Worm (Caenorhabditis elegans) whole organism, young adult: Measurements from ENCODE around the gene ZK686.1.
A peak's percentile ranks its signal among the peaks of the same experiment; 100 is the strongest.

Experiments
- F39B2.1 ChIP-seq: fragments of 200-800 bp; sonication (Bioruptor generic); IDR thresholded peaks from 2 replicates; pipeline ENCODE4 v1.3.6; 2022; ENCODE audit warnings: missing genetic modification reagents, missing genetic modification characterization, missing compliant biosample characterization
- ama-1 ChIP-seq, 3 experiments: fragments of 150-350 bp in 1 of 3; sonication (generic microtip) in 2 of 3; optimal IDR thresholded peaks; 2 replicates each; lab custom pipeline; 2014 to 2018; ENCODE audit warnings: missing biosample characterization in 2 of 3, missing genetic modification characterization in 2 of 3, missing genetic modification reagents in 2 of 3
- egl-18 ChIP-seq: fragments of 200-800 bp; sonication (Bioruptor generic); IDR thresholded peaks from 2 replicates; pipeline ENCODE4 v1.3.6; 2022; ENCODE audit warnings: missing genetic modification reagents, missing genetic modification characterization, missing compliant biosample characterization
- lag-1 ChIP-seq: fragments of 200-800 bp; sonication (Bioruptor generic); IDR thresholded peaks from 2 replicates; pipeline ENCODE4 v1.3.6; 2022; ENCODE audit warnings: missing genetic modification reagents, missing genetic modification characterization, missing compliant biosample characterization
- let-526 ChIP-seq: fragments of 200-800 bp; sonication (Bioruptor generic); IDR thresholded peaks from 2 replicates; pipeline ENCODE4 v1.3.6; 2022; ENCODE audit warnings: missing genetic modification reagents, missing genetic modification characterization, missing compliant biosample characterization
- lin-54 ChIP-seq: fragments of 200-800 bp; sonication (Bioruptor generic); optimal IDR thresholded peaks from 2 replicates; lab custom pipeline; 2018; ENCODE audit warnings: mild to moderate bottlenecking, missing genetic modification characterization, missing compliant biosample characterization
- madf-10 ChIP-seq: sonication (generic microtip); optimal IDR thresholded peaks from 2 replicates; lab custom pipeline; 2016; ENCODE audit warnings: mild to moderate bottlenecking, missing genetic modification characterization, missing compliant biosample characterization
- nfya-1 ChIP-seq: sonication (generic microtip); optimal IDR thresholded peaks from 2 replicates; lab custom pipeline; 2017; ENCODE audit warnings: antibody characterized with exemption, missing compliant biosample characterization, missing genetic modification characterization, borderline replicate concordance; ENCODE audit not compliant: insufficient read depth
- nfya-2 ChIP-seq: fragments of 200-800 bp; sonication (Bioruptor generic); IDR thresholded peaks from 2 replicates; pipeline ENCODE4 v1.3.6; 2022; ENCODE audit warnings: missing genetic modification reagents, missing genetic modification characterization, missing compliant biosample characterization
- sdz-38 ChIP-seq: sonication (generic microtip); optimal IDR thresholded peaks from 2 replicates; lab custom pipeline; 2016; ENCODE audit warnings: missing genotype, missing genetic modification characterization, missing compliant biosample characterization
- sea-2 ChIP-seq: fragments of 200-800 bp; sonication (Bioruptor generic); IDR thresholded peaks from 2 replicates; pipeline ENCODE4 v1.3.6; 2022; ENCODE audit warnings: missing genetic modification characterization, missing compliant biosample characterization
- snpc-3.4 ChIP-seq: sonication (generic microtip); optimal IDR thresholded peaks from 2 replicates; lab custom pipeline; 2017; ENCODE audit warnings: missing genetic modification characterization, mild to moderate bottlenecking, missing compliant biosample characterization, antibody characterized with exemption, moderate library complexity, missing genotype, missing genetic modification reagents
- tbx-9 ChIP-seq: sonication (generic microtip); optimal IDR thresholded peaks from 2 replicates; lab custom pipeline; 2016; ENCODE audit warnings: borderline replicate concordance, missing genetic modification characterization, inconsistent platforms, missing compliant biosample characterization

- TF ChIP-seq tbx-9 (tag; lab: Kevin White, UChicago) (no peak), lag-1 (GFP tag; lab: Robert Waterston, UW) (no peak), let-526 (GFP tag; lab: Robert Waterston, UW) (no peak), ama-1 (optimal IDR thresholded peaks at IDR 0.05; lab: Kevin White, UChicago) (no peak), ama-1 (GFP tag; optimal IDR thresholded peaks at IDR 0.05; lab: Kevin White, UChicago) (no peak), madf-10 (tag; lab: Kevin White, UChicago) (peak; percentile 31), nfya-2 (GFP tag; lab: Robert Waterston, UW) (no peak), F39B2.1 (GFP tag; lab: Robert Waterston, UW) (no peak), sea-2 (GFP tag; lab: Robert Waterston, UW) (no peak), lin-54 (GFP tag; lab: Kevin White, UChicago) (no peak), egl-18 (GFP tag; lab: Robert Waterston, UW) (no peak), sdz-38 (tag; lab: Kevin White, UChicago) (no peak), nfya-1 (tag; lab: Kevin White, UChicago) (no peak), snpc-3.4 (tag; lab: Kevin White, UChicago) (no peak)
These were observed 44.4 kb upstream of the ZK686.1 start for ce11 chrIII:7728494-7728893.
